Worm (Caenorhabditis elegans) whole organism, young adult: ENCODE measurements around the gene lmtr-2.

Experiments used
- B0019.2 ChIP-seq: fragments of 200-800 bp; sonication (Bioruptor generic); conservative IDR thresholded peaks from 2 replicates; pipeline ENCODE4 v1.3.6; 2022; ENCODE audit warnings: missing genetic modification reagents, missing genetic modification characterization, missing compliant biosample characterization
- B0261.1 ChIP-seq: sonication (generic microtip); optimal IDR thresholded peaks from 2 replicates; lab custom pipeline; 2016; ENCODE audit warnings: mild to moderate bottlenecking, missing genetic modification characterization, moderate library complexity, missing compliant biosample characterization
- F10E7.11 ChIP-seq: sonication (generic microtip); optimal IDR thresholded peaks from 2 replicates; lab custom pipeline; 2017; ENCODE audit warnings: mild to moderate bottlenecking, missing genetic modification characterization, moderate library complexity, missing compliant biosample characterization
- F33H1.4 ChIP-seq: fragments of 200-800 bp; sonication (Bioruptor generic); IDR thresholded peaks from 2 replicates; pipeline ENCODE4 v1.3.6; 2022; ENCODE audit warnings: missing genetic modification reagents, missing genetic modification characterization, missing compliant biosample characterization
- F49E8.2 ChIP-seq: sonication (generic microtip); optimal IDR thresholded peaks from 3 replicates; lab custom pipeline; 2017; ENCODE audit warnings: missing genetic modification characterization, mild to moderate bottlenecking, missing compliant biosample characterization, antibody characterized with exemption, moderate library complexity; ENCODE audit not compliant: insufficient read depth
- F55B11.4 ChIP-seq: sonication (generic microtip); optimal IDR thresholded peaks from 2 replicates; lab custom pipeline; 2016; ENCODE audit warnings: missing compliant biosample characterization, missing genetic modification characterization, borderline replicate concordance; ENCODE audit not compliant: insufficient read depth
- F57A8.1 ChIP-seq: fragments of 200-800 bp; sonication (Bioruptor generic); optimal IDR thresholded peaks from 2 replicates; lab custom pipeline; 2018; ENCODE audit warnings: mild to moderate bottlenecking, missing genetic modification characterization, moderate library complexity, missing compliant biosample characterization
- F57C9.4 ChIP-seq: sonication (generic microtip); optimal IDR thresholded peaks from 2 replicates; lab custom pipeline; 2017; ENCODE audit warnings: mild to moderate bottlenecking, missing genetic modification characterization, missing compliant biosample characterization
- K11D2.4 ChIP-seq: fragments of 200-800 bp; sonication (Bioruptor generic); IDR thresholded peaks from 2 replicates; pipeline ENCODE4 v1.3.6; 2022; ENCODE audit warnings: missing genetic modification reagents, missing genetic modification characterization, missing compliant biosample characterization
- Y53G8AR.9 ChIP-seq: fragments of 200-800 bp; sonication (Bioruptor generic); conservative IDR thresholded peaks from 2 replicates; pipeline ENCODE4 v1.3.6; 2022; ENCODE audit warnings: missing genetic modification reagents, missing genetic modification characterization, missing compliant biosample characterization
- Y56A3A.18 ChIP-seq: fragments of 200-800 bp; sonication (Bioruptor generic); IDR thresholded peaks from 2 replicates; pipeline ENCODE4 v1.3.6; 2022; ENCODE audit warnings: missing genetic modification reagents, missing genetic modification characterization, missing compliant biosample characterization
- ZK185.1 ChIP-seq: sonication (generic microtip); optimal IDR thresholded peaks from 2 replicates; lab custom pipeline; 2016; ENCODE audit warnings: mild to moderate bottlenecking, missing genetic modification characterization, missing compliant biosample characterization; ENCODE audit not compliant: poor library complexity, severe bottlenecking
- aptf-3 ChIP-seq: fragments of 200-800 bp; sonication (Bioruptor generic); IDR thresholded peaks from 2 replicates; pipeline ENCODE4 v1.3.6; 2022; ENCODE audit warnings: missing genetic modification characterization, missing compliant biosample characterization
- atf-7 ChIP-seq: sonication (generic microtip); optimal IDR thresholded peaks from 2 replicates; lab custom pipeline; 2017; ENCODE audit warnings: mild to moderate bottlenecking, missing genetic modification characterization, missing compliant biosample characterization
- attf-5 ChIP-seq: fragments of 200-800 bp; sonication (Bioruptor generic); optimal IDR thresholded peaks from 2 replicates; lab custom pipeline; 2018; ENCODE audit warnings: mild to moderate bottlenecking, missing genetic modification characterization, missing compliant biosample characterization
- attf-6 ChIP-seq: fragments of 200-800 bp; sonication (Bioruptor generic); IDR thresholded peaks from 2 replicates; pipeline ENCODE4 v1.3.6; 2022; ENCODE audit warnings: missing genetic modification reagents, missing genetic modification characterization, missing compliant biosample characterization
- cebp-1 ChIP-seq, 2 experiments: fragments of 200-800 bp in 1 of 2; sonication (Bioruptor generic) in 1 of 2; sonication (generic microtip) in 1 of 2; IDR thresholded peaks in 1 of 2; optimal IDR thresholded peaks in 1 of 2; 2 replicates each; pipeline versions ENCODE4 v1.3.6 to Lab custom; 2017 to 2022; ENCODE audit warnings: missing compliant biosample characterization in 2 of 2, missing genetic modification characterization in 2 of 2, mild to moderate bottlenecking in 1 of 2, missing genetic modification reagents in 1 of 2, moderate library complexity in 1 of 2
- ceh-40 ChIP-seq: fragments of 200-800 bp; sonication (Bioruptor generic); IDR thresholded peaks from 2 replicates; pipeline ENCODE4 v1.3.6; 2022; ENCODE audit warnings: missing genetic modification characterization, missing compliant biosample characterization
- ceh-58 ChIP-seq: fragments of 200-800 bp; sonication (Bioruptor generic); IDR thresholded peaks from 2 replicates; pipeline ENCODE4 v1.3.6; 2022; ENCODE audit warnings: missing genetic modification characterization, missing compliant biosample characterization
- egrh-3 ChIP-seq: fragments of 200-800 bp; sonication (Bioruptor generic); IDR thresholded peaks from 2 replicates; pipeline ENCODE4 v1.3.6; 2022; ENCODE audit warnings: missing genetic modification reagents, missing genetic modification characterization, missing compliant biosample characterization
- ekl-4 ChIP-seq: fragments of 200-800 bp; sonication (Bioruptor generic); IDR thresholded peaks from 2 replicates; pipeline ENCODE4 v1.3.6; 2022; ENCODE audit warnings: missing genetic modification reagents, missing genetic modification characterization, missing compliant biosample characterization
- hlh-26 ChIP-seq: fragments of 200-800 bp; sonication (Bioruptor generic); conservative IDR thresholded peaks from 2 replicates; pipeline ENCODE4 v1.3.6; 2022; ENCODE audit warnings: missing genetic modification reagents, missing genetic modification characterization, missing compliant biosample characterization
- lag-1 ChIP-seq: fragments of 200-800 bp; sonication (Bioruptor generic); IDR thresholded peaks from 2 replicates; pipeline ENCODE4 v1.3.6; 2022; ENCODE audit warnings: missing genetic modification reagents, missing genetic modification characterization, missing compliant biosample characterization
- lin-40 ChIP-seq: sonication (generic microtip); optimal IDR thresholded peaks from 2 replicates; lab custom pipeline; 2016; ENCODE audit warnings: missing genetic modification characterization, mild to moderate bottlenecking, missing compliant biosample characterization, missing genotype, missing genetic modification reagents
- lin-54 ChIP-seq: fragments of 200-800 bp; sonication (Bioruptor generic); optimal IDR thresholded peaks from 2 replicates; lab custom pipeline; 2018; ENCODE audit warnings: mild to moderate bottlenecking, missing genetic modification characterization, missing compliant biosample characterization
- lsy-27 ChIP-seq: sonication (generic microtip); optimal IDR thresholded peaks from 2 replicates; lab custom pipeline; 2017; ENCODE audit warnings: missing genetic modification characterization, mild to moderate bottlenecking, missing compliant biosample characterization, antibody characterized with exemption, missing genotype, borderline replicate concordance; ENCODE audit not compliant: insufficient read depth
- madf-3 ChIP-seq: fragments of 200-800 bp; sonication (Bioruptor generic); IDR thresholded peaks from 2 replicates; pipeline ENCODE4 v1.3.6; 2022; ENCODE audit warnings: missing genetic modification reagents, missing genetic modification characterization, missing compliant biosample characterization
- madf-6 ChIP-seq: fragments of 200-800 bp; sonication (Bioruptor generic); IDR thresholded peaks from 2 replicates; pipeline ENCODE4 v1.3.6; 2022; ENCODE audit warnings: missing genetic modification reagents, missing genetic modification characterization, missing compliant biosample characterization
- mes-4 ChIP-seq: sonication (generic microtip); optimal IDR thresholded peaks from 2 replicates; lab custom pipeline; 2016; ENCODE audit warnings: missing genotype, missing genetic modification characterization, missing compliant biosample characterization
- mxl-1 ChIP-seq: sonication (generic microtip); optimal IDR thresholded peaks from 2 replicates; lab custom pipeline; 2016; ENCODE audit warnings: missing genetic modification characterization, missing compliant biosample characterization
- nfya-1 ChIP-seq: sonication (generic microtip); optimal IDR thresholded peaks from 2 replicates; lab custom pipeline; 2017; ENCODE audit warnings: antibody characterized with exemption, missing compliant biosample characterization, missing genetic modification characterization, borderline replicate concordance; ENCODE audit not compliant: insufficient read depth
- ztf-18 ChIP-seq: sonication (generic microtip); optimal IDR thresholded peaks from 2 replicates; lab custom pipeline; 2016; ENCODE audit warnings: missing genotype, mild to moderate bottlenecking, missing genetic modification characterization, missing compliant biosample characterization
- ztf-22 ChIP-seq: fragments of 200-800 bp; sonication (Bioruptor generic); optimal IDR thresholded peaks from 2 replicates; lab custom pipeline; 2018; ENCODE audit warnings: mild to moderate bottlenecking, missing genetic modification characterization, moderate library complexity, missing compliant biosample characterization
- ztf-28 ChIP-seq: fragments of 200-800 bp; sonication (Bioruptor generic); IDR thresholded peaks from 2 replicates; pipeline ENCODE4 v1.3.6; 2022; ENCODE audit warnings: missing genetic modification reagents, missing genetic modification characterization, missing compliant biosample characterization
- ztf-3 ChIP-seq: fragments of 200-800 bp; sonication (Bioruptor generic); optimal IDR thresholded peaks from 2 replicates; lab custom pipeline; 2018; ENCODE audit warnings: mild to moderate bottlenecking, missing genetic modification characterization, missing compliant biosample characterization
- ztf-6 ChIP-seq: fragments of 200-800 bp; sonication (Bioruptor generic); IDR thresholded peaks from 2 replicates; pipeline ENCODE4 v1.3.6; 2022; ENCODE audit warnings: missing genetic modification reagents, missing genetic modification characterization, missing compliant biosample characterization

The lmtr-2 gene

ce11 chrV:8044957-8045356, 34.1 kb upstream of the lmtr-2 start:
- no peak for TF ChIP-seq atf-7 (tag; lab: Kevin White, UChicago)
- TF ChIP-seq ztf-3 (GFP tag; lab: Kevin White, UChicago): no peak
- TF ChIP-seq Y53G8AR.9 (GFP tag; lab: Robert Waterston, UW): no peak
- no peak for TF ChIP-seq mxl-1 (tag; lab: Kevin White, UChicago)
- no peak for TF ChIP-seq egrh-3 (GFP tag; lab: Robert Waterston, UW)
- TF ChIP-seq F49E8.2: no peak
- TF ChIP-seq madf-6 (GFP tag; lab: Robert Waterston, UW): no peak
- no peak for TF ChIP-seq ztf-6 (GFP tag; lab: Robert Waterston, UW)
- no peak for TF ChIP-seq lin-54 (GFP tag; lab: Kevin White, UChicago)
- no peak for TF ChIP-seq ZK185.1
- no peak for TF ChIP-seq F55B11.4 (tag; lab: Kevin White, UChicago)
- TF ChIP-seq lsy-27 (tag; lab: Kevin White, UChicago): no peak
- TF ChIP-seq ztf-22 (GFP tag; lab: Kevin White, UChicago): no peak
- no peak for TF ChIP-seq B0019.2
- no peak for TF ChIP-seq ceh-58 (GFP tag; lab: Robert Waterston, UW)
- TF ChIP-seq ekl-4 (GFP tag; lab: Robert Waterston, UW): no peak
- TF ChIP-seq F33H1.4 (GFP tag; lab: Robert Waterston, UW): no peak
- no peak for TF ChIP-seq F10E7.11 (tag; lab: Kevin White, UChicago)

DNA sequence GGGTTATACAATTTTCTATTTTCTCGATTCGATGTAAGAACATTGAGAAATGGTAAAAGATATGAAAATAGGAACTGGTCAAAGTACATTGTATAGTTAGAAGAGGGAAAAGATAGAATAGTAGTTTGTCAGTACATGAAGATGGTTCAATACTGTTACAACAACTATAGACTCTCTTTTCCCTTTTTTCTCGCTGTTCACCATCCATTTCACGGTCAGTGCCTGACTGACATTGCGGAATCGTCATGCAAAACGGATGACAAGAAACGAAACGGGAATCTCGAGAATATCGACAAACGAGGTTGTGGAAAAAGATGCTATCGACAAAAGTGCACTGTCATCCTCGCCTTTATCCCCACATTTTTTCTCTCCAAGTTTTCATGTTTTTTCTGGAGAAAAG, 32.8 kb upstream of the lmtr-2 start:
- TF ChIP-seq lag-1 (no peak), ztf-28 (GFP tag; lab: Robert Waterston, UW) (no peak), ztf-18 (tag; lab: Kevin White, UChicago) (no peak), K11D2.4 (no peak), lin-40 (tag; lab: Kevin White, UChicago) (no peak), Y56A3A.18 (GFP tag; lab: Robert Waterston, UW) (no peak), madf-3 (GFP tag; lab: Robert Waterston, UW) (no peak), mxl-1 (tag; lab: Kevin White, UChicago) (no peak), mes-4 (tag; lab: Kevin White, UChicago) (no peak), attf-5 (GFP tag; lab: Kevin White, UChicago) (no peak), nfya-1 (tag; lab: Kevin White, UChicago) (no peak), F57C9.4 (tag; lab: Kevin White, UChicago) (no peak), attf-6 (GFP tag; lab: Robert Waterston, UW) (no peak), hlh-26 (no peak), aptf-3 (no peak), F57A8.1 (no peak), ceh-40 (GFP tag; lab: Robert Waterston, UW) (no peak), cebp-1 (GFP tag; IDR thresholded peaks at IDR 0.05; lab: Robert Waterston, UW) (no peak), cebp-1 (tag; optimal IDR thresholded peaks at IDR 0.05; lab: Kevin White, UChicago) (no peak), F33H1.4 (GFP tag; lab: Robert Waterston, UW) (no peak)

DNA sequence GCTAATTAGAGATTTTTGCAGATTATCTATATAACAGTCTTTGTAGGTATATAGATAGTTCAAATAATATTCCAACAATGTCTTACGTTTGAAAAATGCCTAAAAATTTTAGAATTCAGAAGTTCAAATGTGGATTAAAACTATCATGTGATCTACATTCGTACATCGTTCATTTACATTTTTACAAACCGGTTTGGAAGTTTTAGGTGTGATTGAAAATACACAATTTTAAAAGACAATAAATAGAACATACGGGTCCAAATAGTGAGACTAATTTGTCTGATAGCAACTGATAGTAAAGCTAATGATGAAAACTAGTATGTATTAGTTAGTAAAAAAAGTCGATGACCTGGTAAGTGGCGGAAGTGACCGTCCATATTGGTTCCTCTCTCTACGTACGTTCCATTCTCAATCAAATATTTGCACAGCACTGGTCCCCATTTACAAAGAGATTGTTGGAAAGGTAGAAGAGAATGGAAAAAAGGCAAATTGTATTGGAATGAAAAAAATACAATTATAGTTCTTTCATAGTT, 30.5 kb upstream of the lmtr-2 start:
- TF ChIP-seq ztf-28 (GFP tag; lab: Robert Waterston, UW) (no peak), B0261.1 (tag; lab: Kevin White, UChicago) (no peak)
